Worm (Caenorhabditis elegans) whole organism, early embryonic: ENCODE results near the gene cup-5.

Source experiments
- B0310.2 ChIP-seq: sonication (generic microtip); optimal IDR thresholded peaks from 2 replicates; lab custom pipeline; 2016; ENCODE audit warnings: mild to moderate bottlenecking, missing genetic modification characterization, missing compliant biosample characterization
- F13C5.2 ChIP-seq: sonication (generic microtip); optimal IDR thresholded peaks from 2 replicates; lab custom pipeline; 2017; ENCODE audit warnings: mild to moderate bottlenecking, missing genetic modification characterization, inconsistent platforms, missing compliant biosample characterization
- aly-1 ChIP-seq: sonication (generic microtip); optimal IDR thresholded peaks from 2 replicates; lab custom pipeline; 2016; ENCODE audit warnings: missing genetic modification characterization, missing compliant biosample characterization
- ama-1 ChIP-seq: fragments of 150-350 bp; optimal IDR thresholded peaks from 2 replicates; lab custom pipeline; 2014
- ceh-13 ChIP-seq: fragments of 200-800 bp; sonication (Bioruptor generic); optimal IDR thresholded peaks from 2 replicates; lab custom pipeline; 2018; ENCODE audit warnings: mild to moderate bottlenecking, missing genetic modification characterization, missing compliant biosample characterization
- ceh-36 ChIP-seq: sonication (generic microtip); optimal IDR thresholded peaks from 2 replicates; lab custom pipeline; 2016; ENCODE audit warnings: missing genetic modification characterization, inconsistent platforms, missing compliant biosample characterization
- ets-7 ChIP-seq: sonication (generic microtip); optimal IDR thresholded peaks from 2 replicates; lab custom pipeline; 2016; ENCODE audit warnings: missing genotype, missing genetic modification characterization, missing compliant biosample characterization
- flt-1 ChIP-seq: fragments of 200-800 bp; sonication (Bioruptor generic); IDR thresholded peaks from 2 replicates; pipeline ENCODE4 v1.3.6; 2022; ENCODE audit warnings: missing genetic modification characterization, missing compliant biosample characterization
- hmbx-1 ChIP-seq: sonication (generic microtip); optimal IDR thresholded peaks from 2 replicates; lab custom pipeline; 2016; ENCODE audit warnings: mild to moderate bottlenecking, missing genetic modification characterization, missing compliant biosample characterization
- hmg-4 ChIP-seq: fragments of 200-800 bp; sonication (Bioruptor generic); optimal IDR thresholded peaks from 2 replicates; lab custom pipeline; 2018; ENCODE audit warnings: mild to moderate bottlenecking, missing genetic modification characterization, missing compliant biosample characterization
- hnd-1 ChIP-seq: sonication (generic microtip); optimal IDR thresholded peaks from 2 replicates; lab custom pipeline; 2016; ENCODE audit warnings: missing genetic modification characterization, missing compliant biosample characterization
- pes-1 ChIP-seq: fragments of 200-800 bp; sonication (Bioruptor generic); IDR thresholded peaks from 2 replicates; pipeline ENCODE4 v1.3.6; 2022; ENCODE audit warnings: missing genetic modification reagents, missing genetic modification characterization, missing compliant biosample characterization
- scrt-1 ChIP-seq: fragments of 200-800 bp; sonication (Bioruptor generic); IDR thresholded peaks from 2 replicates; pipeline ENCODE4 v1.3.6; 2022; ENCODE audit warnings: missing genetic modification characterization, missing compliant biosample characterization
- sea-1 ChIP-seq: fragments of 200-800 bp; sonication (Bioruptor generic); conservative IDR thresholded peaks from 2 replicates; pipeline ENCODE4 v1.3.6; 2022; ENCODE audit warnings: missing genetic modification characterization, missing compliant biosample characterization
- tbx-11 ChIP-seq: fragments of 200-800 bp; sonication (Bioruptor generic); IDR thresholded peaks from 2 replicates; pipeline ENCODE4 v1.3.6; 2022; ENCODE audit warnings: missing genetic modification characterization, missing compliant biosample characterization
- tbx-37 ChIP-seq: fragments of 200-800 bp; sonication (Bioruptor generic); conservative IDR thresholded peaks from 2 replicates; pipeline ENCODE4 v1.3.6; 2022; ENCODE audit warnings: missing genetic modification reagents, missing genetic modification characterization, missing compliant biosample characterization
- tra-4 ChIP-seq: sonication (generic microtip); optimal IDR thresholded peaks from 2 replicates; lab custom pipeline; 2017; ENCODE audit warnings: missing genetic modification characterization, missing compliant biosample characterization

Gene cup-5

DNA sequence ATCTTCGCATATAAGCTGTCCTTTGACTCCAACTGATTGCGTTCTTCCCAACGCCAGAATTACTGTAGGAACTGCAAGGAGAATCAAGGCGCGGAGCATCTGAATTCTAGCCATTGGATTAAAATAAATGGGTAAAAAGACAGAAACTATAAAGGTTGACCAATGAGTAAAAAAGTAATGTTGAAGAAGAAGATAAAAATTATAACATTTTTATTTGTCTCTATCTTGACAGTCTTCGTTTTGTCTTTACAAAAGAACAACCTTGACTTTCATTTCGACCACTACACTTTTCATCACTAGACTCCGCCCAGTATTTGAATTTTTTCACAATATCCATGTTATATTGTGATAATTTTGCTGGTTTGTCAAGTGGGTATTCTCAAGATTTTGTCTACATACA is 18.7 kb upstream of the cup-5 start, which contains the start of gene ttr-8:
Gene ttr-8 (minus strand): TSS at position 101 of the 400 bp plus-strand sequence.
- TF ChIP-seq ama-1 (no peak), pes-1 (no peak), hmg-4 (GFP tag; lab: Kevin White, UChicago) (no peak), B0310.2 (tag; lab: Kevin White, UChicago) (no peak), scrt-1 (GFP tag; lab: Robert Waterston, UW) (no peak), aly-1 (tag; lab: Kevin White, UChicago) (no peak), tbx-11 (GFP tag; lab: Robert Waterston, UW) (no peak), tbx-37 (GFP tag; lab: Robert Waterston, UW) (no peak), F13C5.2 (no peak), ceh-36 (tag; lab: Kevin White, UChicago) (no peak), ets-7 (tag; lab: Kevin White, UChicago) (no peak), flt-1 (GFP tag; lab: Robert Waterston, UW) (no peak), tra-4 (tag; lab: Kevin White, UChicago) (no peak), sea-1 (GFP tag; lab: Robert Waterston, UW) (no peak), hmbx-1 (tag; lab: Kevin White, UChicago) (no peak), ceh-13 (no peak), hnd-1 (no peak)

DNA sequence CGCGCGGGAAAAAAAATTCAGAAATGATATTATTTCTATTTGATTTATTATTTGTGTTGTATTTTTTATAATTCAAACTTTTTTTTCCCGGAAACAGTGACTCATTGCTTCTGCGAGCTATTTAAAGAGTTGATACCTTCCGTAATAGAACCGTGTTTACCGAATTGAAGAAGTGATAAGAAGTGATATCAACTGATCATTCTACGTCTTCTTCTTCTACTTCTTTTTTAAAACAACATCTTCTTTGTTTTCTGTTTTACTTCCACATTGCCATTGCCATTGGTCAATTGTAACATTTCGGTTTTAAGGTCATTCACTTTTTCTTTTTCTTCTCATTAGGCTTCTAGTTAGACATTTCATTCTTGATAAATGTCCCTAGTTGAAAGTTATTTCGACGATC is 17.9 kb upstream of the cup-5 start, which contains the start of gene ttr-32:
Gene ttr-32 (plus strand): TSS at position 314 of the 400 bp plus-strand sequence.
- TF ChIP-seq ets-7 (tag; lab: Kevin White, UChicago) (no peak), ceh-36 (tag; lab: Kevin White, UChicago) (no peak), tbx-11 (GFP tag; lab: Robert Waterston, UW) (no peak), pes-1 (no peak), ama-1 (no peak), aly-1 (tag; lab: Kevin White, UChicago) (no peak), scrt-1 (GFP tag; lab: Robert Waterston, UW) (no peak), flt-1 (GFP tag; lab: Robert Waterston, UW) (no peak), hmg-4 (GFP tag; lab: Kevin White, UChicago) (no peak), ceh-13 (no peak), F13C5.2 (no peak), tra-4 (tag; lab: Kevin White, UChicago) (no peak), B0310.2 (tag; lab: Kevin White, UChicago) (no peak), sea-1 (GFP tag; lab: Robert Waterston, UW) (no peak), hnd-1 (no peak), hmbx-1 (tag; lab: Kevin White, UChicago) (no peak), tbx-37 (GFP tag; lab: Robert Waterston, UW) (no peak)

DNA sequence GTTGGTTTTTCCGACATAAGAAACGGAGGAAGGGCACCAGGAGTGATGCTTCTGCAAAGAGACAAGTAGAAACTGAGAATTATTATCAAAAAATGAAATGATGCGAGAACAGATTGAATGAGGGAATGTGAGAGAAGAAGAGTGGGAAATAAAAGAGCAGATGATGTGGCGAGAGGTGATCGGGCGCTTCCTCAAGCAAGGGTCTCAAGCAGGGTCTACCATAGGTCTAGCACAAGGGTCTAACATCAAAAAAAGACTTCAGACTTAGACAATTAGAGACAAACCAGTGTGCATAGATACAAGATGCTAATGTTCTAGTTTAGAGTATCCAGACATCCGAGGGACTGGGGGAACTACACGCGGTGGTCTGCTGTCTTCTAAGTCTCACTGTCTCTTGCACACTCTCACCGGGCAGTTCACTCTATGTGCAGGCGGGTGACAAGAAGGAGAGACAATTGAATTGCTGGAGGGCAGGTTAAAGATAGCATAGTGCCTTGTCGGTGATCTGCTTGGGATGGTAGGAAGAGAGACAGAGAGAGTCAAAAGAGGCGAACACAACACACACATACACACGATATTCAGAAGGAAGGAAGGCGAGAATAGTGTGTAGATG is 13.8 kb upstream of the cup-5 start, which contains the start of gene R13A5.7:
Gene R13A5.7 (minus strand): TSS at position 51 of the 613 bp plus-strand sequence.
- no peak for TF ChIP-seq tbx-37 (GFP tag; lab: Robert Waterston, UW)
- 0 out of 2 replicates have a peak, but pooled peaks have one; percentile 10 for TF ChIP-seq scrt-1 (GFP tag; lab: Robert Waterston, UW)
- TF ChIP-seq aly-1 (tag; lab: Kevin White, UChicago): peak; percentile 10
- no peak for TF ChIP-seq ama-1
- TF ChIP-seq flt-1 (GFP tag; lab: Robert Waterston, UW): no peak
- TF ChIP-seq F13C5.2: no peak
- peak; percentile 74 for TF ChIP-seq hmg-4 (GFP tag; lab: Kevin White, UChicago)
- no peak for TF ChIP-seq B0310.2 (tag; lab: Kevin White, UChicago)
- TF ChIP-seq ets-7 (tag; lab: Kevin White, UChicago): no peak
- no peak for TF ChIP-seq pes-1
- TF ChIP-seq ceh-13: no peak
- no peak for TF ChIP-seq tbx-11 (GFP tag; lab: Robert Waterston, UW)
- no peak for TF ChIP-seq tra-4 (tag; lab: Kevin White, UChicago)
- no peak for TF ChIP-seq hnd-1

DNA sequence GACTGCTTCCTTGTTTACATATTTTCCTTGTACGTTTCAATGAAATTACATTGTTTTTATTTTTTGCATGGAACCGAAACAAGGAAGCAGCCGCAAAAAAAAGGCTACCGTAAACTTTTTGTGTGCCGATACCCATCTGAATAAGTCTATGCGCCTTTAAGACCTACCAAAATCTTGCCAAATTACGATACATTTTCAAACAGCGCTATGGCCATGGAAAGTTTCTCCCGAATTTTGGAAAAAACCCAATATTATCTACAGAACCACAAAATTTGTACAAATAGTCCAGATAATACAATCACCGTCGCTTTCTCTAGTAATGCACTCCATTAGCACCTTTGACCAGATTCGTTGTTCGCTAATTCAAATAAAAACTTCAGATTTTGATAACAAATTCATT is 12.3 kb upstream of the cup-5 start:
- no peak for TF ChIP-seq hnd-1
- TF ChIP-seq tbx-37 (GFP tag; lab: Robert Waterston, UW): no peak
- no peak for TF ChIP-seq hmg-4 (GFP tag; lab: Kevin White, UChicago)
- no peak for TF ChIP-seq scrt-1 (GFP tag; lab: Robert Waterston, UW)
- TF ChIP-seq ama-1: no peak
- no peak for TF ChIP-seq hmbx-1 (tag; lab: Kevin White, UChicago)
- TF ChIP-seq tbx-11 (GFP tag; lab: Robert Waterston, UW): no peak
- no peak for TF ChIP-seq B0310.2 (tag; lab: Kevin White, UChicago)
- TF ChIP-seq aly-1 (tag; lab: Kevin White, UChicago): no peak
- no peak for TF ChIP-seq ceh-36 (tag; lab: Kevin White, UChicago)
- TF ChIP-seq F13C5.2: no peak
- no peak for TF ChIP-seq flt-1 (GFP tag; lab: Robert Waterston, UW)
- no peak for TF ChIP-seq ceh-13
- no peak for TF ChIP-seq sea-1 (GFP tag; lab: Robert Waterston, UW)
- TF ChIP-seq pes-1: no peak
- no peak for TF ChIP-seq ets-7 (tag; lab: Kevin White, UChicago)
- TF ChIP-seq tra-4 (tag; lab: Kevin White, UChicago): no peak

DNA sequence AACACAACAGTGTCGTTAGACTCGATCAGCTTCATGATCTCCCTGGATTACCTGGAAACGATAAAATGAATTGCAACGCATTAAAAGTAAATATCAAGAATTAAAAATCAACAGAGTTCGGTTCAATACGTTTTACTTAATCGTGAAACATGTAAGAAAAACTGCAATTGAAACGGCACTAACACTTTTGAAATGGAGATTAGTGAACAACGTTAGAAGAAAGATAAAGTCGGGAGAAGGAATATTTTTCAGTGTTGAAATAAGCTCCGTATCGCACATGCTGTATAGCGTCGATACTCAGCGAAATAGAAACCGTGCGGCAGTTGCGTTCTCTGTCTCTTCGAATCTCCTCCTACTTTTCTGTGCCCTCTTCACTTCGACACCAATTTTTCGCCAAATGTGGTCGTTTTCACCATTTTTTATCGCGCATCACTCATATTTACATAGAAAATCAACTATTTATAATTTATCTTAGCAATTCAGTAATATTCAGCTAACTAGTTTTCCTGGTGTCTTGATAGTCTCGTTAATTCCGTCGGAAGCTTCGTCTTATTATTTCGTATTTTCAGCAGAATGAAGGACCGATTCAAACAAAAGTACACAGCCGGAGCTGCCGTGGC is 11.1 kb upstream of the cup-5 start, which contains the start of the genes rpl-9 and lpd-7:
Gene rpl-9 (minus strand): TSS at position 51 of the 620 bp plus-strand sequence.
Gene lpd-7 (plus strand): TSS at position 570 of the 620 bp plus-strand sequence.
- TF ChIP-seq F13C5.2 (peak; percentile 71), ceh-36 (tag; lab: Kevin White, UChicago) (no peak)

DNA sequence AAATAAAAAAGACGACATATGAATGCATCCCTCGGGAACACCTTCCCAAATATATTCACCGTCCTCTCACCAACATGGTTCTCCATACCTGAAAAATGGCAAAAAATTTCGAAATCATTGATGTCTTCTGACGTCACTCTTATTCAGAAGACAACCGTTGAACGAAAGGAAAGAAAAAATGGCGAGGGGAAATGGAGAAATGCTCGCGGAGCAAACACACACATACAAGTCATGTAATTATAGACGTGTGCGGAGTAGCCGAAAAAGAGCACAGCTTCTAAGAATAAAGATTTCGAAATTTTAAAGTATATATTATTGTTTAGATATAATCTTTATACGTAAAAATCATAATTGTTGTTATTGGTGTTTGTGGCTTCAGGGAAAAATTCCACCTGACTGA is 4.7 kb upstream of the cup-5 start, which contains the start of gene mfsd-6:
Gene mfsd-6 (minus strand): TSS at position 88 of the 400 bp plus-strand sequence.
- TF ChIP-seq sea-1 (GFP tag; lab: Robert Waterston, UW) (no peak), hmg-4 (GFP tag; lab: Kevin White, UChicago) (no peak), flt-1 (GFP tag; lab: Robert Waterston, UW) (no peak), tbx-37 (GFP tag; lab: Robert Waterston, UW) (no peak), B0310.2 (tag; lab: Kevin White, UChicago) (no peak), ceh-36 (tag; lab: Kevin White, UChicago) (no peak), aly-1 (tag; lab: Kevin White, UChicago) (no peak), hnd-1 (no peak), F13C5.2 (no peak), tra-4 (tag; lab: Kevin White, UChicago) (no peak), scrt-1 (GFP tag; lab: Robert Waterston, UW) (no peak), ceh-13 (no peak), hmbx-1 (tag; lab: Kevin White, UChicago) (no peak)
